Fruit fly (Drosophila melanogaster): ENCODE measurements around the gene CG7582.

The CG7582 gene

DNA sequence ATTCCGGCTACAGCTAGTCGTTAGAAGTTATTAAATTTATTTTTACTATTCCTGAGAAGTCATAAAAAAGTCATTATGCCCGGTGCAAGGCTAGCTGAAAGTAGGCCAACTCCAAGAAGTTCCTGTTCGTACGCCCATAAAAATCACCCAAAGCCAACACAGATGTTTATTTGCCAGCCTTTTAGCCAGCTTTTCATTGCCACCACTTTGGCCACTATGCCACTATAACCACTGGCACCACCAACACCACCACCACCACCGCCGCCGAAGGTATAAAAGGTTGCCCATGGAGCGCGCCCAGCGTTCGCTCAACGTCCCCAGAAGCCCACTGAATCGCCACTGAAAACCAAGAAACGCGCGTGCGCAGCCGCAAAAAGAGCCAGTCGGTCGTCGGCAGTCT, 36.3 kb upstream of the CG7582 start, which contains the start of gene CG15506:
TSS of gene CG15506 (plus strand) at position 301 of the 400 bp plus-strand sequence.
- TF ChIP-seq CG11617 (GFP tag; optimal IDR thresholded peaks at IDR 0.05), result no peak
- TF ChIP-seq ovo (GFP tag; optimal IDR thresholded peaks at IDR 0.05), result no peak
- TF ChIP-seq CG7045 (GFP tag; optimal IDR thresholded peaks at IDR 0.05), result no peak
- TF ChIP-seq cnc (optimal IDR thresholded peaks at IDR 0.05), result no peak
- no peak for TF ChIP-seq CG7101 (tag; optimal IDR thresholded peaks at IDR 0.05)

DNA sequence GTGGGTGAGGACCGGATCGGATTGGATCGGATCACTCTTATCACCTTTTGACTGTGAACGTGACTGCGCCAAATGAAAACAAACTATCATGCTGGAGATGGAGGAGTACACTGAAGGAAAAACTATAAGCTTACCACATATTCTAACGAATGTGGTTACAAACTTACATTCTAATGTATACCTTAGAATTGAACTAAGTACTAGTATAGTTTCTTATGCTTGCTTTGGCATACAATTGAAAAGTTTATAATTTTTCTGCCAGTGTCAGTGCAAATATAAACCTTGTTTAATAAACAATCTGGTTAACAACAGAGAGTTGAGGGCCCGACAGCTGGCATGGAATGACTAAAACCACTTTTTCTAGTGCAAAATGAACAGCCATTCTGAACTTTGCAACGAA, 35.4 kb upstream of the CG7582 start:
- TF ChIP-seq CG33017 (tag; optimal IDR thresholded peaks at IDR 0.05) (peak; percentile 80), pad (GFP tag; optimal IDR thresholded peaks at IDR 0.05) (peak; percentile 9), toe (GFP tag; optimal IDR thresholded peaks at IDR 0.05) (no peak), bab1 (GFP tag; optimal IDR thresholded peaks at IDR 0.05) (no peak), CG1620 (GFP tag; optimal IDR thresholded peaks at IDR 0.05) (no peak), CG14711 (tag; optimal IDR thresholded peaks at IDR 0.05) (peak; percentile 61), CG5204 (GFP tag; optimal IDR thresholded peaks at IDR 0.05) (no peak), CG12768 (GFP tag; optimal IDR thresholded peaks at IDR 0.05) (peak; percentile 57), cic (GFP tag; optimal IDR thresholded peaks at IDR 0.05) (peak; percentile 8), ovo (GFP tag; optimal IDR thresholded peaks at IDR 0.05) (no peak), cnc (optimal IDR thresholded peaks at IDR 0.05) (no peak), Crg-1 (GFP tag; optimal IDR thresholded peaks at IDR 0.05) (no peak), CG11617 (GFP tag; optimal IDR thresholded peaks at IDR 0.05) (no peak), Hr96 (GFP tag; optimal IDR thresholded peaks at IDR 0.05) (peak; percentile 35), Clk (GFP tag; optimal IDR thresholded peaks at IDR 0.05) (peak; percentile 38), tj (GFP tag; optimal IDR thresholded peaks at IDR 0.05) (no peak), Mnt (GFP tag; optimal IDR thresholded peaks at IDR 0.05) (no peak), CG7101 (tag; optimal IDR thresholded peaks at IDR 0.05) (peak; percentile 63), CG7045 (GFP tag; optimal IDR thresholded peaks at IDR 0.05) (peak; percentile 49)

DNA sequence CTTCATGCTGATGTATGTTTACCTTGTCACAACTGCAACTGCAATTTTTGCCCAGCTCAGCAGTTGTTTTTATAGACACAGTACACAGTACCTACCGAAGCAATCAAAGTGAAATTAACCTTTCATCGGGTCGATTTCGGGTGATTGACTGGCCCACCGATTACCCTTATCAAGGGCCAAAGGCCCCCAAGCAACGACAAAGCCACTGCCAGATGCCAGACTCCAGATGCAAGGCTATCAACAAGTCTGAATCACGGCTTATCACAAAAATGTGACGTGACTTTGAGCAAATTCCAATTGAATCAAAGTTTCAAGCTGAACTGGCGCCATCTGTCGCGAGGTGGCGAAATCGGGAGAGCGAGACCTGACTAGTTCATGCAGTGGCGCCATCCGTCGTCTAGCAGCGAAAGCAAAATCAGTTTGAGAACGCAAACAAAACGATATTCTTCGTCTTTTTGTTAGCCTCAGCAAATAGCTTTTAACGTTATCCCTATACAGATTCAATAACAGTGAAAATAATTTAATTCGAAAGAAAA, 34.8 kb upstream of the CG7582 start, which contains the start of gene Obp99b:
TSS of gene Obp99b (minus strand) at position 115 of the 536 bp plus-strand sequence.
- no peak for TF ChIP-seq ovo (GFP tag; optimal IDR thresholded peaks at IDR 0.05)
- TF ChIP-seq CG11617 (GFP tag; optimal IDR thresholded peaks at IDR 0.05), result no peak
- no peak for TF ChIP-seq kay (GFP tag; ENCODE audit: borderline replicate concordance)
- peak; percentile 5 for TF ChIP-seq CG7045 (GFP tag; optimal IDR thresholded peaks at IDR 0.05)
- peak; percentile 38 for TF ChIP-seq toe (GFP tag; optimal IDR thresholded peaks at IDR 0.05)
- no peak for TF ChIP-seq cic (GFP tag; optimal IDR thresholded peaks at IDR 0.05)
- TF ChIP-seq bab1 (GFP tag; optimal IDR thresholded peaks at IDR 0.05), result peak; percentile 28
- no peak for TF ChIP-seq pad (GFP tag; optimal IDR thresholded peaks at IDR 0.05)
- TF ChIP-seq CG1620 (GFP tag; optimal IDR thresholded peaks at IDR 0.05), result peak; percentile 4
- TF ChIP-seq tj (GFP tag; optimal IDR thresholded peaks at IDR 0.05), result peak; percentile 26
- TF ChIP-seq CG7101 (tag; optimal IDR thresholded peaks at IDR 0.05), result no peak
- TF ChIP-seq CG14711 (tag; optimal IDR thresholded peaks at IDR 0.05), result no peak
- no peak for TF ChIP-seq cnc (optimal IDR thresholded peaks at IDR 0.05)
- TF ChIP-seq Hr96 (GFP tag; optimal IDR thresholded peaks at IDR 0.05), result peak; percentile 51
- TF ChIP-seq CG5204 (GFP tag; optimal IDR thresholded peaks at IDR 0.05), result peak; percentile 25

DNA sequence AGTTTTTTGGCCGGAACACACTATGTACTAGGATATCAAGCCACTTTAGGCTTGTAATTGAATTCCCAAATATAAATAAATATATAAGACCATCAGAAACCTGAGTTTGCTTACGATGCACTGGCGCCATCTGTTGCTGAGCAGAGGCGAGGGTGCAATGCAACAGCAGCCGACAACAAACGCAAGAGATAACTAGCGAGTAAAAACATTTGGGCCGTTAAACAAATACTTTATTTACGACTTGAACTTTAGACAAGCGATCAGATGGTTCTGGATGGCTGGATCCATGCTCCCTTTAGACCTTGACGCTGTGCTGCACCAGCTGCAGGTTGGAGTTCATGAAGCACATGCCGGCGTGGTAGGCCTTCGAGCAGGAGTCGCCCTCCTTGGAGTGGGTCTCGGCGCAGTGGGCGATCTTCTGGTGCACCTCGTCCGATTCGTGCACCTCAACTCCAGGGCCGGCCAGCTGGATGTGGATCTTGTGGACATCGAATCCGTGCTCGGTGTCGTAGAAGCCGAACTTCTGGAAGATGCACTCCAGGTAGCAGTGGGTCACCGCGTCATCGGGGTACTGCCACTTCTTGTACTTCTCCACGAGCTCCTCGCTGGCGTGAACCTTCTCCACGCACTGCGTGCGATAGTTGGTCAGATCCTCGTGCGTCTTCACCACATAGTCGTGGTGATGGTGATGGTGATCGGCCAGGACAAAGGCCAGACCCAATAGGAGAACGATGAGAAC, 34.1 kb upstream of the CG7582 start:
- no peak for TF ChIP-seq CG12768 (GFP tag; optimal IDR thresholded peaks at IDR 0.05)
- TF ChIP-seq Crg-1 (GFP tag; optimal IDR thresholded peaks at IDR 0.05), result no peak
- TF ChIP-seq Clk (GFP tag; optimal IDR thresholded peaks at IDR 0.05), result no peak

DNA sequence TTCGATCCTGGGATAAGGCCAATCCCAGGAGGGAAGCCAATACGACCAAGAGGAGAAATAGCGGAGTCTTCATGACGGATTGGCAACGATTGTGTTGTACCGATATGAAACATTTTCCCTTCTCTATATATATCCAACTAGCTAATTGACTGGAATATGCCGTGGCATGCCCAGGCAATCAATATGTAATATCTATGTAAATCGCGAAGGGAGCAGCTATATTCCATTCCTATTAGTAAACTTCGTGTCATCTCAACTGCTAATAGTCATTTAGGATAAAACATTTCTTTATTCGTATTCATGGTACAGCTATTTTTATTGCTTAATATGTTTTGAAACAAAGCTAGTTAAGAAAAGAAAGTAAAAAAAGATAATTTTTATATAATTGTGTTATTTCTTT, 33.2 kb upstream of the CG7582 start, which contains the start of gene Dup99B:
TSS of gene Dup99B (minus strand) at position 101 of the 400 bp plus-strand sequence.
- no peak for TF ChIP-seq ovo (GFP tag; optimal IDR thresholded peaks at IDR 0.05)
- TF ChIP-seq CG11617 (GFP tag; optimal IDR thresholded peaks at IDR 0.05), result no peak
- no peak for TF ChIP-seq Clk (GFP tag; optimal IDR thresholded peaks at IDR 0.05)
- no peak for TF ChIP-seq cic (GFP tag; optimal IDR thresholded peaks at IDR 0.05)
- TF ChIP-seq CG33017 (tag; optimal IDR thresholded peaks at IDR 0.05), result no peak
- TF ChIP-seq Mnt (GFP tag; optimal IDR thresholded peaks at IDR 0.05), result no peak
- no peak for TF ChIP-seq tj (GFP tag; optimal IDR thresholded peaks at IDR 0.05)
- TF ChIP-seq toe (GFP tag; optimal IDR thresholded peaks at IDR 0.05), result no peak
- no peak for TF ChIP-seq CG1620 (GFP tag; optimal IDR thresholded peaks at IDR 0.05)
- no peak for TF ChIP-seq Crg-1 (GFP tag; optimal IDR thresholded peaks at IDR 0.05)
- no peak for TF ChIP-seq bab1 (GFP tag; optimal IDR thresholded peaks at IDR 0.05)
- no peak for TF ChIP-seq cnc (optimal IDR thresholded peaks at IDR 0.05)
- no peak for TF ChIP-seq CG7101 (tag; optimal IDR thresholded peaks at IDR 0.05)
- no peak for TF ChIP-seq pad (GFP tag; optimal IDR thresholded peaks at IDR 0.05)

DNA sequence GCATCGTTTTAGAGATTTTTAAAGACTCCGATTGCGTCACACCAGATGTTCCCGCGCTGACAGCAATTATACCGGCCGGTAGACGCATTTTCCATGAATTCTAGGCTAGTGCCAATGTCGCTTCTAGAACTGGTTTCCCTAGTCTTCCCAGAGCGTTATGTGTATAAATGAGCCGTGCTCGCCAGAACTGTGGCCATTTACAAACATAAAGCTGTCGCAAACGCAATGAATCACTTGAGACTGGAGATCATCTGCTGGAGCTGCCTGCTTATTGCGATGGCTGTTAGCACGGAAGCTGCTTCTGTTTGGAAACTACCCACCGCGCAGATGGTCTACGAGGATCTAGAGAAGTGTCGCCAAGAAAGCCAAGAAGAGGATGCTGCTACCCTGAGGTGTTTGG, 32.2 kb upstream of the CG7582 start, which contains the start of gene Obp99d:
TSS of gene Obp99d (plus strand) at position 192 of the 400 bp plus-strand sequence.
- no peak for TF ChIP-seq ovo (GFP tag; optimal IDR thresholded peaks at IDR 0.05)
- no peak for TF ChIP-seq bab1 (GFP tag; optimal IDR thresholded peaks at IDR 0.05)
- no peak for TF ChIP-seq Hr96 (GFP tag; optimal IDR thresholded peaks at IDR 0.05)
- no peak for TF ChIP-seq pad (GFP tag; optimal IDR thresholded peaks at IDR 0.05)
- no peak for TF ChIP-seq CG11617 (GFP tag; optimal IDR thresholded peaks at IDR 0.05)
- no peak for TF ChIP-seq cic (GFP tag; optimal IDR thresholded peaks at IDR 0.05)
- TF ChIP-seq kay (GFP tag; ENCODE audit: borderline replicate concordance), result no peak
- no peak for TF ChIP-seq tj (GFP tag; optimal IDR thresholded peaks at IDR 0.05)
- no peak for TF ChIP-seq CG33017 (tag; optimal IDR thresholded peaks at IDR 0.05)
- TF ChIP-seq CG12768 (GFP tag; optimal IDR thresholded peaks at IDR 0.05), result no peak
- TF ChIP-seq Clk (GFP tag; optimal IDR thresholded peaks at IDR 0.05), result no peak
- no peak for TF ChIP-seq CG1620 (GFP tag; optimal IDR thresholded peaks at IDR 0.05)
- no peak for TF ChIP-seq CG7101 (tag; optimal IDR thresholded peaks at IDR 0.05)
- no peak for TF ChIP-seq Mnt (GFP tag; optimal IDR thresholded peaks at IDR 0.05)
- no peak for TF ChIP-seq toe (GFP tag; optimal IDR thresholded peaks at IDR 0.05)
- no peak for TF ChIP-seq CG7045 (GFP tag; optimal IDR thresholded peaks at IDR 0.05)
- no peak for TF ChIP-seq Crg-1 (GFP tag; optimal IDR thresholded peaks at IDR 0.05)
- TF ChIP-seq CG14711 (tag; optimal IDR thresholded peaks at IDR 0.05), result no peak
- no peak for TF ChIP-seq CG5204 (GFP tag; optimal IDR thresholded peaks at IDR 0.05)
- TF ChIP-seq cnc (optimal IDR thresholded peaks at IDR 0.05), result no peak

All from whole organism, adult.